Fruit fly (Drosophila melanogaster) whole organism, pupa: ENCODE data around the gene CNPYb.

Experiments
- CG10348 ChIP-seq: fragments of 200-800 bp; sonication (Bioruptor generic); IDR thresholded peaks from 2 replicates; pipeline ENCODE4 v1.3.6; 2022; ENCODE audit warnings: missing biosample characterization, missing genetic modification characterization
- CG12605 ChIP-seq: fragments of 200-800 bp; sonication (Bioruptor generic); IDR thresholded peaks from 2 replicates; pipeline ENCODE4 v1.3.6; 2022; ENCODE audit warnings: missing biosample characterization, missing genetic modification characterization
- CG13204 ChIP-seq: fragments of 200-800 bp; sonication (Bioruptor generic); optimal IDR thresholded peaks from 2 replicates; lab custom pipeline; 2018; ENCODE audit warnings: missing biosample characterization, mild to moderate bottlenecking, missing genetic modification characterization, moderate library complexity
- CG14655 ChIP-seq: fragments of 200-800 bp; sonication (Bioruptor generic); optimal IDR thresholded peaks from 3 replicates; lab custom pipeline; 2017; ENCODE audit warnings: mild to moderate bottlenecking, missing biosample characterization, missing genetic modification reagents, missing genetic modification characterization
- CG15710 ChIP-seq: fragments of 200-800 bp; sonication (Bioruptor generic); optimal IDR thresholded peaks from 2 replicates; lab custom pipeline; 2018; ENCODE audit warnings: missing biosample characterization, mild to moderate bottlenecking, missing genetic modification characterization, moderate library complexity
- CG17806 ChIP-seq: fragments of 200-800 bp; sonication (Bioruptor generic); optimal IDR thresholded peaks from 2 replicates; lab custom pipeline; 2018; ENCODE audit warnings: missing biosample characterization, mild to moderate bottlenecking, missing genetic modification characterization, moderate library complexity
- CG32121 ChIP-seq: fragments of 200-800 bp; sonication (Bioruptor generic); IDR thresholded peaks from 2 replicates; pipeline ENCODE4 v1.3.6; 2022; ENCODE audit warnings: missing biosample characterization, missing genetic modification characterization
- CG34367 ChIP-seq: fragments of 200-800 bp; sonication (Bioruptor generic); optimal IDR thresholded peaks from 2 replicates; lab custom pipeline; 2018; ENCODE audit warnings: missing biosample characterization, mild to moderate bottlenecking, missing genetic modification characterization
- CG4496 ChIP-seq: fragments of 200-800 bp; sonication (Bioruptor generic); IDR thresholded peaks from 3 replicates; pipeline ENCODE4 v1.3.6; 2022; ENCODE audit warnings: missing biosample characterization, missing genetic modification characterization
- CG8159 ChIP-seq: fragments of 200-800 bp; sonication (Bioruptor generic); optimal IDR thresholded peaks from 3 replicates; lab custom pipeline; 2018; ENCODE audit warnings: missing biosample characterization, mild to moderate bottlenecking, missing genetic modification characterization, moderate library complexity
- CG8301 ChIP-seq: fragments of 200-800 bp; sonication (Bioruptor generic); optimal IDR thresholded peaks from 2 replicates; lab custom pipeline; 2018; ENCODE audit warnings: missing biosample characterization, mild to moderate bottlenecking, missing genetic modification characterization
- CG9948 ChIP-seq: fragments of 200-800 bp; sonication (Bioruptor generic); optimal IDR thresholded peaks from 2 replicates; lab custom pipeline; 2018; ENCODE audit warnings: missing biosample characterization, mild to moderate bottlenecking, missing genetic modification characterization, moderate library complexity
- D1 ChIP-seq: fragments of 200-800 bp; sonication (Bioruptor generic); optimal IDR thresholded peaks from 2 replicates; lab custom pipeline; 2018; ENCODE audit warnings: missing biosample characterization, mild to moderate bottlenecking, missing genetic modification characterization, moderate library complexity
- EcR ChIP-seq: fragments of 200-800 bp; sonication (Bioruptor generic); optimal IDR thresholded peaks from 3 replicates; lab custom pipeline; 2019; ENCODE audit warnings: missing biosample characterization, missing genetic modification characterization, mild to moderate bottlenecking, moderate library complexity, missing genetic modification reagents
- Ets98B ChIP-seq: fragments of 200-800 bp; sonication (Bioruptor generic); IDR thresholded peaks from 2 replicates; pipeline ENCODE4 v1.3.6; 2022; ENCODE audit warnings: missing biosample characterization, missing genetic modification characterization
- Pif1A ChIP-seq: fragments of 200-800 bp; sonication (Bioruptor generic); optimal IDR thresholded peaks from 3 replicates; lab custom pipeline; 2016; ENCODE audit warnings: missing biosample characterization, missing genetic modification characterization
- Pif1B ChIP-seq: fragments of 200-800 bp; sonication (Bioruptor generic); optimal IDR thresholded peaks from 3 replicates; lab custom pipeline; 2016; ENCODE audit warnings: missing biosample characterization, missing genetic modification characterization
- Snoo ChIP-seq: fragments of 200-800 bp; sonication (Bioruptor generic); optimal IDR thresholded peaks from 3 replicates; lab custom pipeline; 2017; ENCODE audit warnings: missing biosample characterization, mild to moderate bottlenecking, missing genetic modification characterization, inconsistent platforms
- fd96Ca ChIP-seq: fragments of 200-800 bp; sonication (Bioruptor generic); IDR thresholded peaks from 3 replicates; pipeline ENCODE4 v1.3.6; 2022; ENCODE audit warnings: missing biosample characterization, missing genetic modification characterization
- gl ChIP-seq: fragments of 200-800 bp; sonication (Bioruptor generic); optimal IDR thresholded peaks from 2 replicates; lab custom pipeline; 2018; ENCODE audit warnings: missing biosample characterization, mild to moderate bottlenecking, missing genetic modification characterization
- rn ChIP-seq: fragments of 200-800 bp; sonication (Bioruptor generic); IDR thresholded peaks from 2 replicates; pipeline ENCODE4 v1.3.6; 2022; ENCODE audit warnings: missing biosample characterization, missing genetic modification characterization

Gene CNPYb

DNA sequence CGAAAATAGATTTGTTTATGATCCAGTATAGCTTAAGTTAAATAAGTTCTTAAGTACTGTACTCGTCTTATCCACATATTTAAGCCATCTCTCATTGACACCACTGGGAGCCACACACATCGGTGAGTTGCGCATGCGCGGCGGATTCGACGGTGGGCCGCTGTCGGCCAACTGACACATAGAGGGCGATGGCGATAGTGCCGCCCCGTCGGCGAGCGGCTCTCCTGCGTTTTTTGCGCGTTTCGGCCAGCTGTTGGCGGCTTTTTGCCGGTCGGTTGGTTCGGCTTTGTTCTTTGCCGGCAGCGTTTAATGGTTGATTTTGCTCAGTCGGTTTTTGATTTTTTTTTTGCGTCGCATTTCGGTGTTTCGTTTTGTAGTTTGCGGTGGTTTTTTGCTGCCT, 41.8 kb downstream of the CNPYb start:
- TF ChIP-seq Snoo (tag; lab: Kevin White, UChicago) (no peak), CG13204 (GFP tag; lab: Kevin White, UChicago) (peak; percentile 51)

DNA sequence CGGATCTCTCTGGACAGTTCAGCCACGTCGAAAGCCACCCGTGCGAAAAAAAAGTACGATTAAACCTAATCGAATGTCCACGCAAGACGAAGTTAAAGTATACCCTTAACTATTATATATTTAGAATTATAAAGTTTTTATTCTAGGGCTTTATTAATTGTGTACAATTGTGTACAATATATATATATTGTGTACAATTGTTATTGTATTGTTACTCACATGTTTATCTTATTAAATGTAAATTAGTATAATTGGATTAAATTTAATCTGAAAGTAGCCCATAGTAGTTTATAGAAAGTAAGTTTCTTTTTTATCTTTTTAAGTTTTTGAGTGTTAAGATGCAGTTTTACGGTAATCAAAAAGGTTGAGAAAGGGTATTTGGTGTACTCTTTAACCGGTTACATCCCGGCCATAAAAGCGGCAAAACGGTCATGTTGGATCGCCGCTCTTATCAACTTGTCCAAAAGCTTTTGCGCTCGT, 42.6 kb downstream of the CNPYb start, which contains the start of gene CG43407:
CG43407 (minus strand) TSS at position 51 of the 480 bp plus-strand sequence.
- TF ChIP-seq CG8159 (tag; lab: Kevin White, UChicago), result peak; percentile 67
- peak; percentile 26 for TF ChIP-seq CG17806 (tag; lab: Kevin White, UChicago)
- peak; percentile 28 for TF ChIP-seq CG14655 (GFP tag; lab: Kevin White, UChicago)
- TF ChIP-seq CG4496, result no peak
- peak; percentile 57 for TF ChIP-seq CG15710 (tag; lab: Kevin White, UChicago)
- TF ChIP-seq CG32121 (GFP tag; lab: Robert Waterston, UW), result no peak

DNA sequence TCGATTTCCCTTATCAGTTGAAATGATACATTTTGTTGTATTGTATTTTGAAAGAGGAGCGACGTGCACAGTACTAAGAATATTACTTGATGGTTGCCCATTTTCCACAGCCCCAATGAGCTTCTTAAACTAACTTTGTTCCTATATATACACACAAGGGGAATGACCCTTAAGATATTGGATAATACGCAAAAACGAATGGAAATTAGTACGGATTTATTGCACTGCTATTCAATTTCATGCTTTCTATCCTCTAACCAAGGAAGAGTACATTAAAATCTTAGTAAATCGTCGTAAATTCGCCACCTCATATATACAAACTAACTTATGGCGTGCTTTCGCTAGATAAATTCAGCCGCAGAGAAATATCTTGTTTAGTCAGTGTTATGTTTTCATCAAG, 44.1 kb downstream of the CNPYb start, which contains the start of gene Acp76A:
Acp76A (minus strand) TSS at position 101 of the 400 bp plus-strand sequence.
- TF ChIP-seq CG32121 (GFP tag; lab: Robert Waterston, UW) (no peak), D1 (tag; lab: Kevin White, UChicago) (no peak), Snoo (tag; lab: Kevin White, UChicago) (no peak), gl (no peak), CG14655 (GFP tag; lab: Kevin White, UChicago) (no peak), Pif1A (no peak), CG8159 (tag; lab: Kevin White, UChicago) (no peak), fd96Ca (GFP tag; lab: Robert Waterston, UW) (no peak), CG12605 (GFP tag; lab: Robert Waterston, UW) (no peak), rn (GFP tag; lab: Robert Waterston, UW) (no peak), CG17806 (tag; lab: Kevin White, UChicago) (no peak), Pif1B (GFP tag; lab: Kevin White, UChicago) (no peak)

DNA sequence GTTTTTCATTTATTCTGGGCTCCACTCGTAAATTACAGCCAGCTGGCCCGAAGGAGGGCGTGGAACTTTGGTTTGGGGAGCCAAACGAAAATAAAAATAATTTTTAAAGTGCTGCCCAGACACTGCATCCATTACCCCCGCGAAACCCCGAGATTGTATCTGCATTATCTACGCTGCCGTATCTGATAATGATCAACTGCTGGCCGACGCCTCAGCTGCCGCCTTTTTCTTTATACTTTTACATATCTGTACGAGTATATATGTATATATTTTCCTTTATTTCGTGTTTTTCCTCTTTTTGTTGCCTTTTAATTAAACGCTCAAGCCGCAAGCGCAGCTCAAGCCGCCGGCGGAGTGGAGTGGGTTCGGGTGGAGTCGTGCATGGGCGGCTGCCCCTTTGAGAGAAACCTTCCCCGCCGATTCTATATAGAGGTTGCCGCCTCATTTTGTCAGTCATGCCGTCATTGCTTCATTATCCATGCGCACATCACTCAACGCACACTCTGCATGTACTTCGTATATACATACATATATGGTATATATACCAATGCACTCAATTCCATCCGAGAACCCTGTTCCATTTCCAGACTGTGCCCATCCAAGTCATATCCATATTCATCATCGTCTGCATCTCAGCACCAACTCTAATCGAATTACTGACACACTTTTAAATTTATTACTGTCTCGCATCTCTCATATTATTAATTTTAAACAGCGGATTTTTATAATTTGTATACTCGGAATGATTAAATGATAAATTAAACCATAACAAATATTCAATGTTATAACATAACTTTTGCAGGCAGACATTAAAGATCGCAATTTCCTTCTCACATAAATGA, 46.1 kb downstream of the CNPYb start:
- TF ChIP-seq CG8301 (tag; lab: Kevin White, UChicago), result no peak
- TF ChIP-seq EcR (GFP tag; lab: Kevin White, UChicago), result peak; percentile 9
- TF ChIP-seq CG13204 (GFP tag; lab: Kevin White, UChicago), result peak; percentile 60
- no peak for TF ChIP-seq CG8159 (tag; lab: Kevin White, UChicago)
- no peak for TF ChIP-seq Snoo (tag; lab: Kevin White, UChicago)

DNA sequence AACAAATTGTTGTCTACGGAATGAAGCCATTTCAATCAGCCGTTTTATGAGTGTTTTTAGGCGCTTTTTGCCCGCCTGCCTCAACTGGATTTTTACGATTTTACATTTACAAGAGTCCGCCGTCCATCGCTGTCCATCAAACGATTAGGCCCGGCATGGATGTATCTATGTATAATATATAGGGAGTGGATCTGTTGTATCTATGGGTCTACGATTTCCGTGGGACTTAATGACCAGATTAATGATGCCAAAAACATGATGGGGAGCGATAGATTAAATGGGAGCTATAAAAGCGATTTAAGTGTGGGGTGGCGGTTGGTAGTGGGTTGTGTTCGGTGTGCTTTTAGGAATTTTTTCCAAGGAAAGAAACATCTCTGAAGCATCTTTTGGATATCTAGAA, 47.3 kb downstream of the CNPYb start:
- no peak for TF ChIP-seq gl
- no peak for TF ChIP-seq CG4496
- no peak for TF ChIP-seq fd96Ca (GFP tag; lab: Robert Waterston, UW)
- no peak for TF ChIP-seq Pif1B (GFP tag; lab: Kevin White, UChicago)
- TF ChIP-seq Pif1A, result no peak
- no peak for TF ChIP-seq rn (GFP tag; lab: Robert Waterston, UW)
- no peak for TF ChIP-seq CG32121 (GFP tag; lab: Robert Waterston, UW)
- TF ChIP-seq CG13204 (GFP tag; lab: Kevin White, UChicago), result no peak
- no peak for TF ChIP-seq CG17806 (tag; lab: Kevin White, UChicago)
- TF ChIP-seq CG8301 (tag; lab: Kevin White, UChicago), result no peak
- TF ChIP-seq CG15710 (tag; lab: Kevin White, UChicago), result no peak
- TF ChIP-seq EcR (GFP tag; lab: Kevin White, UChicago), result no peak
- TF ChIP-seq CG9948 (tag; lab: Kevin White, UChicago), result no peak
- TF ChIP-seq CG8159 (tag; lab: Kevin White, UChicago), result no peak
- no peak for TF ChIP-seq Ets98B

DNA sequence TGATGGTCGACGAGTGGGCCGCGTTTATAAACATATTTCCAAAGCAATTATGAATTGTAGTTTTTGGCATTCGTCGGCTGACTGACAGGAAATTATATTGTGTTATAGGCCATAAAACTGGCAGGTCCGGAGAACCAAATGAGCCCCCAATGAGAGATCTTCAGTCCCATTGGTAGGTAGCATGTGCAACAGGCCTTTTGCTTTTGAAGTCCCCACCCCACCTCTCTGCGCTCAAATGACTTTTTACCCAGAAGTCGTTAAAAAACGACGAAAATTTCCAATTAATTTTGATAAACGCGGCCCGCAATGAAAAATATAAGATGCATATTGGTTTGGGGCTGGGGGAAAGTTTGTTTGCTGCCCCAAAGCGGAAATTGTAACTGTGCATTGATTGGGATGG, 47.8 kb downstream of the CNPYb start:
- TF ChIP-seq Pif1B (GFP tag; lab: Kevin White, UChicago), result no peak
- no peak for TF ChIP-seq rn (GFP tag; lab: Robert Waterston, UW)
- TF ChIP-seq CG13204 (GFP tag; lab: Kevin White, UChicago), result no peak
- no peak for TF ChIP-seq CG17806 (tag; lab: Kevin White, UChicago)
- no peak for TF ChIP-seq Snoo (tag; lab: Kevin White, UChicago)
- no peak for TF ChIP-seq EcR (GFP tag; lab: Kevin White, UChicago)
- no peak for TF ChIP-seq CG34367
- TF ChIP-seq CG4496, result no peak
- no peak for TF ChIP-seq CG10348 (GFP tag; lab: Robert Waterston, UW)
- TF ChIP-seq CG14655 (GFP tag; lab: Kevin White, UChicago), result no peak
- no peak for TF ChIP-seq Ets98B
- no peak for TF ChIP-seq CG8159 (tag; lab: Kevin White, UChicago)
- no peak for TF ChIP-seq CG12605 (GFP tag; lab: Robert Waterston, UW)
- no peak for TF ChIP-seq CG9948 (tag; lab: Kevin White, UChicago)
- TF ChIP-seq CG8301 (tag; lab: Kevin White, UChicago), result no peak
- no peak for TF ChIP-seq gl
- TF ChIP-seq CG32121 (GFP tag; lab: Robert Waterston, UW), result no peak
